Fruit fly (Drosophila melanogaster): ENCODE data around the gene t.

Gene t

dm6 chrX:9251212-9251877 is 28.3 kb upstream of the t start (continued):
- TF ChIP-seq row (GFP tag; IDR thresholded peaks at IDR 0.05), result peak; percentile 51; the same call in 2 of the 3 replicates
- TF ChIP-seq Dad (GFP tag; optimal IDR thresholded peaks at IDR 0.05), result no peak
- TF ChIP-seq nau (GFP tag; optimal IDR thresholded peaks at IDR 0.05), result no peak
- TF ChIP-seq Hr78 (GFP tag; optimal IDR thresholded peaks at IDR 0.05), result peak in 1 of 2 experiments; percentile 8
- peak; percentile 24 for TF ChIP-seq Blimp-1 (GFP tag; optimal IDR thresholded peaks at IDR 0.05)
- no peak for TF ChIP-seq CG31224 (GFP tag; IDR thresholded peaks at IDR 0.05)
- TF ChIP-seq pnt (GFP tag; optimal IDR thresholded peaks at IDR 0.05), result peak; percentile 3
- TF ChIP-seq sisA (GFP tag; IDR thresholded peaks at IDR 0.05), result 0 out of 2 replicates have a peak, but pooled peaks have one; percentile 26
- peak; percentile 0 for TF ChIP-seq org-1 (GFP tag; optimal IDR thresholded peaks at IDR 0.05)
- no peak for TF ChIP-seq CG1832 (GFP tag; optimal IDR thresholded peaks at IDR 0.05)
- no peak for TF ChIP-seq CG10267 (tag; optimal IDR thresholded peaks at IDR 0.05)
- TF ChIP-seq CG10979 (tag; optimal IDR thresholded peaks at IDR 0.05), result peak; percentile 34
- TF ChIP-seq ac (GFP tag; optimal IDR thresholded peaks at IDR 0.05), result no peak
- TF ChIP-seq Xrp1 (GFP tag; IDR thresholded peaks at IDR 0.05), result peak; percentile 49; the same call in 1 of the 2 replicates
- TF ChIP-seq esg (GFP tag; conservative IDR thresholded peaks at IDR 0.05), result 0 out of 2 replicates have a peak, but pooled peaks have one; percentile 12
- TF ChIP-seq mirr (GFP tag; optimal IDR thresholded peaks at IDR 0.05), result no peak
- no peak for TF ChIP-seq PHDP (tag; optimal IDR thresholded peaks at IDR 0.05)
- TF ChIP-seq CG13424 (tag; optimal IDR thresholded peaks at IDR 0.05), result peak; percentile 24
- 0 out of 3 replicates have a peak, but pooled peaks have one; percentile 42 for TF ChIP-seq CG2199 (GFP tag; IDR thresholded peaks at IDR 0.05)
- peak; percentile 13 for TF ChIP-seq lbe (GFP tag; optimal IDR thresholded peaks at IDR 0.05)
- peak; percentile 37 for TF ChIP-seq gem (tag; optimal IDR thresholded peaks at IDR 0.05)
- TF ChIP-seq CG14965 (GFP tag; optimal IDR thresholded peaks at IDR 0.05; ENCODE audit: borderline replicate concordance), result no peak
- TF ChIP-seq nom (GFP tag; optimal IDR thresholded peaks at IDR 0.05), result peak; percentile 44
- peak; percentile 66; the same call in 2 of the 3 replicates for TF ChIP-seq ci (GFP tag; IDR thresholded peaks at IDR 0.05)
- peak; percentile 54 for TF ChIP-seq CG1603 (tag; optimal IDR thresholded peaks at IDR 0.05)
- TF ChIP-seq zf30C (GFP tag; optimal IDR thresholded peaks at IDR 0.05), result no peak
- TF ChIP-seq NK7.1 (GFP tag; optimal IDR thresholded peaks at IDR 0.05), result no peak
- TF ChIP-seq CG15696 (tag; optimal IDR thresholded peaks at IDR 0.05), result no peak
- peak; percentile 24 for TF ChIP-seq Hsf (GFP tag; optimal IDR thresholded peaks at IDR 0.05)
- TF ChIP-seq nerfin-1 (tag; optimal IDR thresholded peaks at IDR 0.05), result no peak
- TF ChIP-seq salm (tag; optimal IDR thresholded peaks at IDR 0.05), result no peak
- no peak for TF ChIP-seq usp (GFP tag; optimal IDR thresholded peaks at IDR 0.05)
- no peak for TF ChIP-seq pzg (GFP tag; optimal IDR thresholded peaks at IDR 0.05)
- no peak for TF ChIP-seq mld (GFP tag; IDR thresholded peaks at IDR 0.05; ENCODE audit: partially characterized antibody)
- TF ChIP-seq CG7839 (tag; optimal IDR thresholded peaks at IDR 0.05), result peak; percentile 3
- TF ChIP-seq CG1529 (GFP tag; optimal IDR thresholded peaks at IDR 0.05), result peak; percentile 5
- TF ChIP-seq CG18599 (GFP tag; optimal IDR thresholded peaks at IDR 0.05), result peak; percentile 18
- TF ChIP-seq Oli (tag; optimal IDR thresholded peaks at IDR 0.05), result peak; percentile 31
- peak; percentile 22 for TF ChIP-seq Xbp1 (GFP tag; optimal IDR thresholded peaks at IDR 0.05)
- peak; percentile 34 for TF ChIP-seq CG2678 (tag; optimal IDR thresholded peaks at IDR 0.05)
- peak; percentile 84 for TF ChIP-seq crol (GFP tag; IDR thresholded peaks at IDR 0.05)
- TF ChIP-seq CG10959 (GFP tag; IDR thresholded peaks at IDR 0.05), result no peak
- TF ChIP-seq CG2712 (tag; optimal IDR thresholded peaks at IDR 0.05), result peak; percentile 21
- TF ChIP-seq jigr1 (GFP tag; IDR thresholded peaks at IDR 0.05), result no peak
- peak; percentile 45 for TF ChIP-seq dmrt99B (tag; optimal IDR thresholded peaks at IDR 0.05)
- no peak for TF ChIP-seq luna (GFP tag; optimal IDR thresholded peaks at IDR 0.05)
- TF ChIP-seq CG1233 (GFP tag; optimal IDR thresholded peaks at IDR 0.05), result peak; percentile 7
- TF ChIP-seq grau (tag; optimal IDR thresholded peaks at IDR 0.05), result peak; percentile 25

Measured in whole organism, embryonic.